Worm (Caenorhabditis elegans) whole organism, L3 larva: ENCODE measurements around the gene B0252.5.

Experiments
- ama-1 ChIP-seq: fragments of 150-350 bp; optimal IDR thresholded peaks from 2 replicates; lab custom pipeline; 2018
- ceh-16 ChIP-seq: sonication (generic microtip); optimal IDR thresholded peaks from 2 replicates; lab custom pipeline; 2017; ENCODE audit warnings: missing biosample characterization, missing genetic modification characterization
- egl-27 ChIP-seq: sonication (generic microtip); optimal IDR thresholded peaks from 4 replicates; lab custom pipeline; 2017; ENCODE audit warnings: missing biosample characterization, missing genetic modification reagents, missing genetic modification characterization
- elt-1 ChIP-seq: fragments of 150-350 bp; optimal IDR thresholded peaks from 2 replicates; lab custom pipeline; 2014; ENCODE audit warnings: missing biosample characterization, missing genetic modification characterization
- nhr-11 ChIP-seq: fragments of 150-350 bp; optimal IDR thresholded peaks from 2 replicates; lab custom pipeline; 2014; ENCODE audit warnings: missing biosample characterization, missing genetic modification characterization
- nhr-23 ChIP-seq: fragments of 150-350 bp; optimal IDR thresholded peaks from 2 replicates; lab custom pipeline; 2014; ENCODE audit warnings: missing biosample characterization, missing genetic modification reagents, missing genetic modification characterization
- nhr-25 ChIP-seq: sonication (generic microtip); optimal IDR thresholded peaks from 2 replicates; lab custom pipeline; 2017; ENCODE audit warnings: missing biosample characterization, missing genetic modification characterization
- nhr-77 ChIP-seq: fragments of 150-350 bp; optimal IDR thresholded peaks from 2 replicates; lab custom pipeline; 2014; ENCODE audit warnings: missing biosample characterization, missing genetic modification characterization
- pha-4 ChIP-seq: fragments of 150-350 bp; optimal IDR thresholded peaks from 2 replicates; lab custom pipeline; 2014; ENCODE audit warnings: missing biosample characterization, missing genetic modification reagents, missing genetic modification characterization
- skn-1 ChIP-seq: fragments of 150-350 bp; optimal IDR thresholded peaks from 2 replicates; lab custom pipeline; 2014; ENCODE audit warnings: missing biosample characterization, missing genetic modification characterization
- unc-39 ChIP-seq: sonication (generic microtip); optimal IDR thresholded peaks from 4 replicates; lab custom pipeline; 2017; ENCODE audit warnings: missing biosample characterization, missing genetic modification characterization
- unc-62 ChIP-seq: fragments of 150-350 bp; sonication (generic microtip); optimal IDR thresholded peaks from 4 replicates; lab custom pipeline; 2014; ENCODE audit warnings: missing biosample characterization, missing genetic modification reagents, missing genetic modification characterization
- zag-1 ChIP-seq: fragments of 150-350 bp; optimal IDR thresholded peaks from 2 replicates; lab custom pipeline; 2014; ENCODE audit warnings: missing biosample characterization, missing genetic modification characterization
- ztf-11 ChIP-seq: fragments of 150-350 bp; optimal IDR thresholded peaks from 2 replicates; lab custom pipeline; 2014; ENCODE audit warnings: missing biosample characterization, missing genetic modification characterization

ce11 chrII:6891176-6891575, 27.5 kb downstream of the B0252.5 start:
- no peak for TF ChIP-seq nhr-25 (tag; lab: Kevin White, UChicago)
- TF ChIP-seq nhr-11 (tag; lab: Kevin White, UChicago) = no peak
- no peak for TF ChIP-seq unc-39
- TF ChIP-seq pha-4 = peak; percentile 81
- TF ChIP-seq ama-1 (lab: Kevin White, UChicago) = peak; percentile 97
- TF ChIP-seq ztf-11 = no peak
- no peak for TF ChIP-seq zag-1 (tag; lab: Kevin White, UChicago)
- TF ChIP-seq elt-1 (tag; lab: Kevin White, UChicago) = no peak
- TF ChIP-seq ceh-16 = no peak
- no peak for TF ChIP-seq nhr-77 (tag; lab: Kevin White, UChicago)
- peak; percentile 51 for TF ChIP-seq nhr-23 (tag; lab: Kevin White, UChicago)
- no peak for TF ChIP-seq unc-62 (GFP tag; lab: Kevin White, UChicago)
- TF ChIP-seq egl-27 (tag; lab: Kevin White, UChicago) = no peak
- no peak for TF ChIP-seq skn-1 (tag; lab: Kevin White, UChicago)
